Worm (Caenorhabditis elegans) whole organism, late embryonic: ENCODE results near the gene srh-258.

ENCODE experiments used
- K09A11.1 ChIP-seq: sonication (generic microtip); optimal IDR thresholded peaks from 2 replicates; lab custom pipeline; 2017; ENCODE audit warnings: antibody characterized with exemption, mild to moderate bottlenecking, missing genetic modification characterization, missing compliant biosample characterization; ENCODE audit not compliant: insufficient read depth
- ahr-1 ChIP-seq: sonication (generic microtip); optimal IDR thresholded peaks from 2 replicates; lab custom pipeline; 2016; ENCODE audit warnings: missing genetic modification characterization, missing compliant biosample characterization
- ceh-30 ChIP-seq: fragments of 150-350 bp; optimal IDR thresholded peaks from 2 replicates; lab custom pipeline; 2014; ENCODE audit warnings: missing biosample characterization, missing genetic modification characterization
- ceh-31 ChIP-seq: sonication (generic microtip); optimal IDR thresholded peaks from 2 replicates; lab custom pipeline; 2016; ENCODE audit warnings: missing genetic modification characterization, missing compliant biosample characterization
- elt-4 ChIP-seq: sonication (generic microtip); optimal IDR thresholded peaks from 2 replicates; lab custom pipeline; 2016; ENCODE audit warnings: missing genetic modification characterization, missing compliant biosample characterization
- fkh-6 ChIP-seq: sonication (generic microtip); optimal IDR thresholded peaks from 2 replicates; lab custom pipeline; 2016; ENCODE audit warnings: missing genetic modification characterization, missing compliant biosample characterization
- hlh-30 ChIP-seq: sonication (generic microtip); optimal IDR thresholded peaks from 2 replicates; lab custom pipeline; 2017; ENCODE audit warnings: antibody characterized with exemption, missing genetic modification characterization, missing compliant biosample characterization; ENCODE audit not compliant: insufficient read depth
- nfya-1 ChIP-seq: sonication (generic microtip); optimal IDR thresholded peaks from 2 replicates; lab custom pipeline; 2017; ENCODE audit warnings: missing genetic modification characterization, mild to moderate bottlenecking, missing compliant biosample characterization, antibody characterized with exemption, moderate library complexity
- nhr-11 ChIP-seq: fragments of 150-350 bp; optimal IDR thresholded peaks from 2 replicates; lab custom pipeline; 2014; ENCODE audit warnings: missing biosample characterization, missing genetic modification characterization
- pat-9 ChIP-seq: fragments of 200-800 bp; sonication (Bioruptor generic); optimal IDR thresholded peaks from 2 replicates; lab custom pipeline; 2018; ENCODE audit warnings: mild to moderate bottlenecking, missing genetic modification characterization, moderate library complexity, missing compliant biosample characterization
- syd-9 ChIP-seq: sonication (generic microtip); optimal IDR thresholded peaks from 2 replicates; lab custom pipeline; 2016; ENCODE audit warnings: mild to moderate bottlenecking, missing genetic modification characterization, moderate library complexity, missing compliant biosample characterization
- tbx-2 ChIP-seq: sonication (generic microtip); optimal IDR thresholded peaks from 2 replicates; lab custom pipeline; 2016; ENCODE audit warnings: missing genetic modification characterization, missing compliant biosample characterization
- unc-55 ChIP-seq: sonication (generic microtip); optimal IDR thresholded peaks from 2 replicates; lab custom pipeline; 2017; ENCODE audit warnings: missing biosample characterization, missing genetic modification reagents, missing genetic modification characterization
- unc-86 ChIP-seq: sonication (generic microtip); optimal IDR thresholded peaks from 2 replicates; lab custom pipeline; 2016; ENCODE audit warnings: missing genetic modification characterization, missing compliant biosample characterization

ce11 chrV:15451421-15451820 is 46.5 kb downstream of the srh-258 start, which contains the start of gene srw-33:
- TF ChIP-seq pat-9 (tag; lab: Kevin White, UChicago), result no peak
- no peak for TF ChIP-seq nfya-1 (tag; lab: Kevin White, UChicago)
- TF ChIP-seq fkh-6 (tag; lab: Kevin White, UChicago), result no peak
- no peak for TF ChIP-seq unc-55 (GFP tag; lab: Kevin White, UChicago)
- TF ChIP-seq tbx-2 (tag; lab: Kevin White, UChicago), result no peak
- TF ChIP-seq ahr-1 (tag; lab: Kevin White, UChicago), result no peak
- TF ChIP-seq hlh-30 (tag; lab: Kevin White, UChicago), result no peak
- no peak for TF ChIP-seq elt-4
- TF ChIP-seq ceh-30 (tag; lab: Kevin White, UChicago), result no peak
- TF ChIP-seq syd-9 (tag; lab: Kevin White, UChicago), result no peak
- no peak for TF ChIP-seq nhr-11
- no peak for TF ChIP-seq ceh-31
- TF ChIP-seq unc-86, result no peak
- no peak for TF ChIP-seq K09A11.1 (tag; lab: Kevin White, UChicago)
